Worm (Caenorhabditis elegans) whole organism, L3 larva: Measurements from ENCODE around the gene tbx-11.

Experiments
- R02D3.7 ChIP-seq: fragments of 150-350 bp; optimal IDR thresholded peaks from 2 replicates; lab custom pipeline; 2014; ENCODE audit warnings: missing biosample characterization, missing genetic modification characterization
- ZK546.5 ChIP-seq: sonication (generic microtip); optimal IDR thresholded peaks from 2 replicates; lab custom pipeline; 2017; ENCODE audit warnings: missing biosample characterization, missing genetic modification characterization
- ama-1 ChIP-seq: fragments of 150-350 bp; optimal IDR thresholded peaks from 2 replicates; lab custom pipeline; 2018
- ceh-28 ChIP-seq: fragments of 150-350 bp; optimal IDR thresholded peaks from 2 replicates; lab custom pipeline; 2014; ENCODE audit warnings: missing biosample characterization, missing genetic modification reagents, missing genetic modification characterization
- ceh-82 ChIP-seq: fragments of 150-350 bp; optimal IDR thresholded peaks from 2 replicates; lab custom pipeline; 2014; ENCODE audit warnings: missing biosample characterization, missing genetic modification characterization
- ceh-9 ChIP-seq: sonication (generic microtip); optimal IDR thresholded peaks from 2 replicates; lab custom pipeline; 2018; ENCODE audit warnings: missing biosample characterization, missing genetic modification characterization
- daf-12 ChIP-seq: fragments of 150-350 bp; optimal IDR thresholded peaks from 2 replicates; lab custom pipeline; 2014; ENCODE audit warnings: missing biosample characterization, missing genetic modification reagents, missing genetic modification characterization
- egl-27 ChIP-seq: sonication (generic microtip); optimal IDR thresholded peaks from 4 replicates; lab custom pipeline; 2017; ENCODE audit warnings: missing biosample characterization, missing genetic modification reagents, missing genetic modification characterization
- elt-1 ChIP-seq: fragments of 150-350 bp; optimal IDR thresholded peaks from 2 replicates; lab custom pipeline; 2014; ENCODE audit warnings: missing biosample characterization, missing genetic modification characterization
- elt-2 ChIP-seq: sonication (generic microtip); optimal IDR thresholded peaks from 2 replicates; lab custom pipeline; 2016; ENCODE audit warnings: missing genetic modification reagents, mild to moderate bottlenecking, missing genetic modification characterization, missing compliant biosample characterization
- elt-3 ChIP-seq, 3 experiments: fragments of 150-350 bp in 1 of 3; sonication (generic microtip) in 2 of 3; optimal IDR thresholded peaks; 2 replicates in 2 of 3; 4 replicates in 1 of 3; lab custom pipeline; 2014 to 2017; ENCODE audit warnings: missing biosample characterization in 3 of 3, missing genetic modification characterization in 3 of 3
- eor-1 ChIP-seq, 2 experiments: fragments of 150-350 bp; optimal IDR thresholded peaks; 2 replicates each; lab custom pipeline; 2014 to 2018; ENCODE audit warnings: missing biosample characterization in 2 of 2, missing genetic modification characterization in 2 of 2
- fkh-10 ChIP-seq: sonication (generic microtip); optimal IDR thresholded peaks from 2 replicates; lab custom pipeline; 2017; ENCODE audit warnings: missing biosample characterization, missing genetic modification reagents, missing genetic modification characterization
- hmg-11 ChIP-seq: sonication (generic microtip); optimal IDR thresholded peaks from 2 replicates; lab custom pipeline; 2016; ENCODE audit warnings: missing genetic modification characterization, missing compliant biosample characterization
- jun-1 ChIP-seq: fragments of 150-350 bp; optimal IDR thresholded peaks from 2 replicates; lab custom pipeline; 2014; ENCODE audit warnings: missing biosample characterization, missing genetic modification reagents, missing genetic modification characterization
- lin-39 ChIP-seq: fragments of 150-350 bp; optimal IDR thresholded peaks from 2 replicates; lab custom pipeline; 2018; ENCODE audit warnings: missing biosample characterization, missing genetic modification reagents, missing genetic modification characterization
- lsy-12 ChIP-seq: sonication (generic microtip); optimal IDR thresholded peaks from 2 replicates; lab custom pipeline; 2016; ENCODE audit warnings: mild to moderate bottlenecking, missing genetic modification characterization, missing compliant biosample characterization
- mml-1 ChIP-seq: fragments of 150-350 bp; sonication (generic microtip); optimal IDR thresholded peaks from 3 replicates; lab custom pipeline; 2014; ENCODE audit warnings: missing biosample characterization, missing genetic modification characterization
- nfya-1 ChIP-seq: sonication (generic microtip); optimal IDR thresholded peaks from 2 replicates; lab custom pipeline; 2017; ENCODE audit warnings: missing genetic modification characterization, mild to moderate bottlenecking, missing compliant biosample characterization, antibody characterized with exemption, moderate library complexity; ENCODE audit not compliant: insufficient read depth
- nhr-11 ChIP-seq: fragments of 150-350 bp; optimal IDR thresholded peaks from 2 replicates; lab custom pipeline; 2014; ENCODE audit warnings: missing biosample characterization, missing genetic modification characterization
- nhr-12 ChIP-seq: fragments of 150-350 bp; optimal IDR thresholded peaks from 2 replicates; lab custom pipeline; 2014; ENCODE audit warnings: missing biosample characterization, missing genetic modification characterization
- nhr-23 ChIP-seq: fragments of 150-350 bp; optimal IDR thresholded peaks from 2 replicates; lab custom pipeline; 2014; ENCODE audit warnings: missing biosample characterization, missing genetic modification reagents, missing genetic modification characterization
- nhr-237 ChIP-seq: fragments of 150-350 bp; optimal IDR thresholded peaks from 2 replicates; lab custom pipeline; 2014; ENCODE audit warnings: missing biosample characterization, missing genetic modification characterization
- nhr-25 ChIP-seq: sonication (generic microtip); optimal IDR thresholded peaks from 2 replicates; lab custom pipeline; 2017; ENCODE audit warnings: missing biosample characterization, missing genetic modification characterization
- nhr-43 ChIP-seq: sonication (generic microtip); optimal IDR thresholded peaks from 2 replicates; lab custom pipeline; 2016; ENCODE audit warnings: mild to moderate bottlenecking, missing genetic modification characterization, missing compliant biosample characterization; ENCODE audit not compliant: poor library complexity, severe bottlenecking
- nhr-76 ChIP-seq: fragments of 150-350 bp; sonication (generic microtip); optimal IDR thresholded peaks from 5 replicates; lab custom pipeline; 2014; ENCODE audit warnings: missing biosample characterization, missing genetic modification characterization
- pha-4 ChIP-seq: fragments of 150-350 bp; optimal IDR thresholded peaks from 2 replicates; lab custom pipeline; 2014; ENCODE audit warnings: missing biosample characterization, missing genetic modification reagents, missing genetic modification characterization
- pqm-1 ChIP-seq: fragments of 150-350 bp; optimal IDR thresholded peaks from 2 replicates; lab custom pipeline; 2017; ENCODE audit warnings: missing biosample characterization, missing genetic modification characterization, inconsistent platforms
- sea-2 ChIP-seq: fragments of 150-350 bp; sonication (generic microtip); optimal IDR thresholded peaks from 4 replicates; lab custom pipeline; 2014; ENCODE audit warnings: missing biosample characterization, missing genetic modification reagents, missing genetic modification characterization
- skn-1 ChIP-seq: fragments of 150-350 bp; optimal IDR thresholded peaks from 2 replicates; lab custom pipeline; 2014; ENCODE audit warnings: missing biosample characterization, missing genetic modification characterization
- tbx-2 ChIP-seq: sonication (generic microtip); optimal IDR thresholded peaks from 2 replicates; lab custom pipeline; 2016; ENCODE audit warnings: mild to moderate bottlenecking, missing genetic modification characterization, missing compliant biosample characterization
- unc-39 ChIP-seq: sonication (generic microtip); optimal IDR thresholded peaks from 4 replicates; lab custom pipeline; 2017; ENCODE audit warnings: missing biosample characterization, missing genetic modification characterization
- unc-62 ChIP-seq: fragments of 150-350 bp; sonication (generic microtip); optimal IDR thresholded peaks from 4 replicates; lab custom pipeline; 2014; ENCODE audit warnings: missing biosample characterization, missing genetic modification reagents, missing genetic modification characterization
- ztf-11 ChIP-seq: fragments of 150-350 bp; optimal IDR thresholded peaks from 2 replicates; lab custom pipeline; 2014; ENCODE audit warnings: missing biosample characterization, missing genetic modification characterization
- ztf-4 ChIP-seq: fragments of 150-350 bp; optimal IDR thresholded peaks from 2 replicates; lab custom pipeline; 2014; ENCODE audit warnings: missing biosample characterization, missing genetic modification characterization

tbx-11 gene

ce11 chrIII:6056770-6057169 is 10.0 kb upstream of the tbx-11 start, which contains the start of gene clc-10:
clc-10 (plus strand) TSS chrIII:6057070.
- TF ChIP-seq skn-1 (tag; lab: Kevin White, UChicago) (no peak), fkh-10 (no peak), egl-27 (tag; lab: Kevin White, UChicago) (no peak), pha-4 (tag; lab: Kevin White, UChicago) (no peak), nhr-23 (no peak), ceh-9 (tag; lab: Kevin White, UChicago) (no peak), elt-1 (no peak), ceh-82 (tag; lab: Kevin White, UChicago) (no peak), unc-62 (no peak), jun-1 (no peak), unc-39 (tag; lab: Kevin White, UChicago) (no peak), ama-1 (lab: Kevin White, UChicago) (no peak)
- TF ChIP-seq, all 47 proteins: peak for 0

- TF ChIP-seq nfya-1 (no peak), nhr-25 (tag; lab: Kevin White, UChicago) (no peak), mml-1 (tag; lab: Kevin White, UChicago) (no peak), elt-3 (tag; optimal IDR thresholded peaks at IDR 0.05; lab: Kevin White, UChicago) (no peak), jun-1 (no peak), ceh-9 (tag; lab: Kevin White, UChicago) (no peak), lin-39 (tag; lab: Kevin White, UChicago) (no peak), elt-1 (no peak), nhr-11 (tag; lab: Kevin White, UChicago) (no peak), lsy-12 (tag; lab: Kevin White, UChicago) (no peak), nhr-76 (no peak), elt-2 (tag; lab: Kevin White, UChicago) (no peak), daf-12 (tag; lab: Kevin White, UChicago) (no peak), ztf-4 (tag; lab: Kevin White, UChicago) (no peak), nhr-43 (no peak)
Observed at ce11 chrIII:6056179-6056578, 9.4 kb upstream of the tbx-11 start.

ce11 chrIII:6055706-6056105 is 8.9 kb upstream of the tbx-11 start, which contains the start of gene F40H6.5:
F40H6.5 (minus strand) TSS chrIII:6055806.
- no peak for TF ChIP-seq nhr-25 (tag; lab: Kevin White, UChicago)
- no peak for TF ChIP-seq ZK546.5
- no peak for TF ChIP-seq nhr-12 (tag; lab: Kevin White, UChicago)
- no peak for TF ChIP-seq nhr-43
- no peak for TF ChIP-seq R02D3.7 (tag; lab: Kevin White, UChicago)
- TF ChIP-seq tbx-2 (tag; lab: Kevin White, UChicago): no peak
- no peak for TF ChIP-seq egl-27 (tag; lab: Kevin White, UChicago)
- TF ChIP-seq pqm-1 (tag; lab: Kevin White, UChicago): no peak
- no peak for TF ChIP-seq nhr-237
- TF ChIP-seq hmg-11 (tag; lab: Kevin White, UChicago): no peak
- TF ChIP-seq nhr-23: no peak
- TF ChIP-seq ceh-28 (tag; lab: Kevin White, UChicago): no peak

- TF ChIP-seq daf-12 (tag; lab: Kevin White, UChicago): no peak
- TF ChIP-seq ceh-28 (tag; lab: Kevin White, UChicago): no peak
- no peak for TF ChIP-seq nhr-237
- no peak for TF ChIP-seq R02D3.7 (tag; lab: Kevin White, UChicago)
- no peak for TF ChIP-seq elt-2 (tag; lab: Kevin White, UChicago)
- no peak for TF ChIP-seq pha-4 (tag; lab: Kevin White, UChicago)
- TF ChIP-seq ama-1 (lab: Kevin White, UChicago): no peak
- TF ChIP-seq eor-1 (tag; optimal IDR thresholded peaks at IDR 0.05; lab: Kevin White, UChicago): no peak
- TF ChIP-seq nfya-1: no peak
- no peak for TF ChIP-seq skn-1 (tag; lab: Kevin White, UChicago)
- no peak for TF ChIP-seq nhr-23
- no peak for TF ChIP-seq jun-1
- no peak for TF ChIP-seq ztf-11
- TF ChIP-seq ztf-4 (tag; lab: Kevin White, UChicago): no peak
- no peak for TF ChIP-seq hmg-11 (tag; lab: Kevin White, UChicago)
- no peak for TF ChIP-seq sea-2 (GFP tag; lab: Kevin White, UChicago)
Observed at ce11 chrIII:6039370-6039769, 7.4 kb downstream of the tbx-11 start, which contains the start of gene ift-139. ift-139 (minus strand) TSS chrIII:6039470.
